Fruit fly (Drosophila melanogaster): Measurements from ENCODE around the gene CG3769.

Gene CG3769

DNA sequence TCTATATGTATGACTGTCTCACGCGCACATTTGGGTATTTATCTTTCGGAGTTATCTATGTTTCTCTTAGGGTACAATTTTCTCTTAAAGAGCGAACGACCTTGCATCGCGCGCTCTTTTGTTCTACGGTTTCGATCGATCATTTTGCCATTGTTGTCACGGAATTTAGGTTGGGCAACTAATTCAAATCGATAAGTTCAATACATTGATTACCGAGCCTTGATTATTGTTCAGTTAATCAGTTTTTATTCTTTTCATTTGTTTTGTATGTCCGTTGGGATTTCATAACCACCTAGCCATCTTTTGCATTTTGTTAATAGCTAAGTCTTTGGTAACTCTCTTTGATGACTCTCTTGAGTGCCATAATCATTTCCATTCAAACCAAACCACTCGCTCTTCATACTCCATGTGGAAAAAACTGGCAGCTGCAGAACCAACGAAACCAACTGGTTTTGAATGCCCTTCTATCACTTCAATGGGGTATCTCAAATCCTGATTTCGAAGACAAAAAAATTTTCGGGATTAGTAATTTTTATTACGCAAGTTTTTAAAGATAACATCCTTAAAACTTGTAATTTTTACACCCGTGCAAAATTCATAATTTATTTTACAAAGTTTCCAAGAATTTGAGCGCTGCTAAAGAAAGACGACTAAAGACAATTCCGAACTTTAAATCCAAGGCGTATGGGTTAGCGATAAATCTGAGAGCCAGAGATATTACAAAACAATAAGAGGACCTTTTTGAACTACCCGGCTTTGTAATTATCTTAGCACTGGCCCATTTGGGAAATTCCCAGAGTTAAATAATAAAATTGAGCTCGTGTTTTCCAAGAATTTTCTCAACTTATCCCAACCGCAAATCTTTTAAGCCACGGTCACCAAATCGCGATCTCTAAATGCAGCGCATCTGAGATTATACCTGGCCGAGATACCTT is 13.4 kb downstream of the CG3769 start (continued):
- TF ChIP-seq CG17612 (GFP tag; IDR thresholded peaks at IDR 0.05) (0 out of 2 replicates have a peak, but pooled peaks have one; percentile 5), HmgZ (tag; optimal IDR thresholded peaks at IDR 0.05) (no peak), HLH54F (GFP tag; optimal IDR thresholded peaks at IDR 0.05) (peak; percentile 9), CG6683 (GFP tag; optimal IDR thresholded peaks at IDR 0.05) (no peak), chinmo (GFP tag; IDR thresholded peaks at IDR 0.05; ENCODE audit: partially characterized antibody) (peak; percentile 76; the same call in 2 of the 4 replicates), CG2875 (GFP tag; optimal IDR thresholded peaks at IDR 0.05) (no peak)

DNA sequence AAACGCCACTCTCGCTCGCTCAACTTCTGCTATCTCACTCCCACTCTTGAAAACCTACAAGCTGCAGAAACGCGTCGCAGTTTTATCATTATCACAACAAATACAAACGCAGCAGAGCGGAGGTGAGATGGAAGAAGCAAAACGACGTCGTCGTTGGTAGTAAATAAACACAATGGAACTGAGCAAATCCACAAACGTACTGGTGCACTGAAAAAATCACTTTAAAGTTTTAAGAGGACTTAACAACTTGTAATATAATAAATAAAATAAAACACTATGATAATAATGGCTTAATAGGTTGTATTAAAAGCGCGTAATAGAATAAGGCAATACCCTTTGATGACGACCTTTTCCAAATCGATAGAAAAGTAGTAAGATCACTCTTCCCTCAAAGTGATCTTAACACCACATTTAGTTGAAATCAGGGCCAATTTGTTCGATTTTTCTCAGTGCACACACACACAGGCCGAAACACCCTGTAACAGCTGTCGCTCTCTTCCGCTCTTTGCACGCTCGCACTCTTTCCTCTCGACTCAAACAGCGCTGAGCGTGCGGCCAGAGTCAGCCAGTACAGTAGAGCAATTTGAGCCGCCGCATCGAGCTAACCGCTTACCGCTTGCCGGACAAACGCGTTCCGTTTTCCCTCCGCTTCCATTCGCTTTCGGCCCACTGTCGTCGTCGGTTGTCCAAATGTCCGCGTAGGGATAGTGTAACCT is 14.2 kb downstream of the CG3769 start:
- TF ChIP-seq pum (GFP tag; optimal IDR thresholded peaks at IDR 0.05) (peak; percentile 89), trh (GFP tag; optimal IDR thresholded peaks at IDR 0.05) (peak; percentile 71), MESR4 (GFP tag; optimal IDR thresholded peaks at IDR 0.05) (peak; percentile 14), ab (GFP tag; optimal IDR thresholded peaks at IDR 0.05) (peak; percentile 61), CG8924 (tag; optimal IDR thresholded peaks at IDR 0.05) (peak; percentile 97), tna (GFP tag; IDR thresholded peaks at IDR 0.05; ENCODE audit: partially characterized antibody) (peak; percentile 42; the same call in 1 of the 2 replicates), bcd (GFP tag; optimal IDR thresholded peaks at IDR 0.05) (peak; percentile 94), Vsx1 (GFP tag; optimal IDR thresholded peaks at IDR 0.05) (peak; percentile 92), gro (GFP tag; optimal IDR thresholded peaks at IDR 0.05) (no peak), Elba2 (GFP tag; optimal IDR thresholded peaks at IDR 0.05) (peak; percentile 87), zen2 (GFP tag; IDR thresholded peaks at IDR 0.05; ENCODE audit: partially characterized antibody) (no peak), CG33213 (GFP tag; optimal IDR thresholded peaks at IDR 0.05) (peak; percentile 24), Hmr (GFP tag; optimal IDR thresholded peaks at IDR 0.05) (peak; percentile 96), CG10431 (GFP tag; optimal IDR thresholded peaks at IDR 0.05) (peak; percentile 87), Oaz (GFP tag; IDR thresholded peaks at IDR 0.05) (peak; percentile 90), scrt (GFP tag; optimal IDR thresholded peaks at IDR 0.05) (peak; percentile 88), CG4328 (GFP tag; optimal IDR thresholded peaks at IDR 0.05) (peak; percentile 93), CG31441 (GFP tag; IDR thresholded peaks at IDR 0.05) (peak; percentile 88), Med (GFP tag) (peak; percentile 94), CG7963 (GFP tag; IDR thresholded peaks at IDR 0.05; ENCODE audit: partially characterized antibody) (no peak), CG15696 (tag; optimal IDR thresholded peaks at IDR 0.05) (peak; percentile 98), CG11560 (tag; IDR thresholded peaks at IDR 0.05) (peak; percentile 86), Asciz (GFP tag; optimal IDR thresholded peaks at IDR 0.05) (peak; percentile 92), Lhr (GFP tag; optimal IDR thresholded peaks at IDR 0.05) (peak; percentile 88), HLHmδ (GFP tag; optimal IDR thresholded peaks at IDR 0.05) (peak; percentile 93), CG17912 (GFP tag; optimal IDR thresholded peaks at IDR 0.05) (peak; percentile 78), CG10366 (GFP tag; IDR thresholded peaks at IDR 0.05) (peak; percentile 98), CG17361 (GFP tag; IDR thresholded peaks at IDR 0.05) (peak; percentile 92), maf-S (GFP tag; optimal IDR thresholded peaks at IDR 0.05) (peak; percentile 81), ssp (GFP tag; IDR thresholded peaks at IDR 0.05) (peak; percentile 91), CG1647 (GFP tag; optimal IDR thresholded peaks at IDR 0.05) (peak; percentile 76), btn (GFP tag; optimal IDR thresholded peaks at IDR 0.05) (peak; percentile 26), CG4404 (GFP tag; IDR thresholded peaks at IDR 0.05) (peak; percentile 98), CG6254 (GFP tag; optimal IDR thresholded peaks at IDR 0.05) (peak; percentile 98), oc (tag; optimal IDR thresholded peaks at IDR 0.05) (peak; percentile 87), al (GFP tag; IDR thresholded peaks at IDR 0.05) (peak; percentile 94), Spps (tag; optimal IDR thresholded peaks at IDR 0.05) (peak; percentile 92), CG11093 (GFP tag; IDR thresholded peaks at IDR 0.05) (peak; percentile 96), Bteb2 (GFP tag; optimal IDR thresholded peaks at IDR 0.05) (peak; percentile 58)
